Worm (Caenorhabditis elegans): ENCODE data around the gene nhr-15.

- no peak for TF ChIP-seq lir-1 (GFP tag; conservative IDR thresholded peaks at IDR 0.05)
- TF ChIP-seq ceh-79 (tag; optimal IDR thresholded peaks at IDR 0.05) = no peak
- TF ChIP-seq T07F8.4 (tag; optimal IDR thresholded peaks at IDR 0.05) = no peak
- TF ChIP-seq nhr-90 (tag; optimal IDR thresholded peaks at IDR 0.05) = no peak
- no peak for TF ChIP-seq ama-1 (optimal IDR thresholded peaks at IDR 0.05)
- no peak for TF ChIP-seq ama-1 (GFP tag; optimal IDR thresholded peaks at IDR 0.05)
- TF ChIP-seq lin-54 (GFP tag; optimal IDR thresholded peaks at IDR 0.05) = no peak
- no peak for TF ChIP-seq madf-10 (tag; optimal IDR thresholded peaks at IDR 0.05)
- no peak for TF ChIP-seq D2030.7 (GFP tag; IDR thresholded peaks at IDR 0.05)
- no peak for TF ChIP-seq pha-4 (tag; optimal IDR thresholded peaks at IDR 0.05)
- TF ChIP-seq snpc-4 (GFP tag; optimal IDR thresholded peaks at IDR 0.05) = no peak
- TF ChIP-seq snpc-4 (tag; optimal IDR thresholded peaks at IDR 0.05) = no peak
- no peak for TF ChIP-seq mel-28 (tag; optimal IDR thresholded peaks at IDR 0.05; ENCODE audit: borderline replicate concordance)
- TF ChIP-seq Y79H2A.3 (GFP tag; conservative IDR thresholded peaks at IDR 0.05) = no peak
Measured at ce11 chrV:298395-298794, 14.1 kb upstream of the nhr-15 start.
